Fruit fly (Drosophila melanogaster) whole organism, embryonic: ENCODE results near the gene Tet.

Experiments used
- Antp ChIP-seq: fragments of 200-800 bp; sonication (Bioruptor generic); optimal IDR thresholded peaks from 3 replicates; lab custom pipeline; 2016; ENCODE audit warnings: missing biosample characterization, missing genetic modification characterization
- B-H2 ChIP-seq: fragments of 200-800 bp; sonication (Bioruptor generic); optimal IDR thresholded peaks from 2 replicates; lab custom pipeline; 2018; ENCODE audit warnings: missing biosample characterization, mild to moderate bottlenecking, missing genetic modification characterization
- CG10366 ChIP-seq: fragments of 200-800 bp; sonication (Bioruptor generic); IDR thresholded peaks from 2 replicates; pipeline ENCODE4 v1.3.6; 2022; ENCODE audit warnings: missing biosample characterization, missing genetic modification characterization
- CG10543 ChIP-seq: fragments of 200-800 bp; sonication (Bioruptor generic); optimal IDR thresholded peaks from 3 replicates; lab custom pipeline; 2017; ENCODE audit warnings: missing biosample characterization, mild to moderate bottlenecking, missing genetic modification characterization, moderate library complexity
- CG10565 ChIP-seq: fragments of 200-800 bp; sonication (Bioruptor generic); optimal IDR thresholded peaks from 3 replicates; lab custom pipeline; 2016; ENCODE audit warnings: missing biosample characterization, mild to moderate bottlenecking, missing genetic modification characterization
- CG12219 ChIP-seq: fragments of 200-800 bp; sonication (Bioruptor generic); optimal IDR thresholded peaks from 3 replicates; lab custom pipeline; 2018; ENCODE audit warnings: missing biosample characterization, mild to moderate bottlenecking, missing genetic modification characterization
- CG16779 ChIP-seq: fragments of 200-800 bp; sonication (Bioruptor generic); IDR thresholded peaks from 2 replicates; pipeline ENCODE4 v1.3.6; 2022; ENCODE audit warnings: missing biosample characterization, missing genetic modification characterization
- CG18599 ChIP-seq: fragments of 200-800 bp; sonication (Bioruptor generic); optimal IDR thresholded peaks from 3 replicates; lab custom pipeline; 2017; ENCODE audit warnings: missing biosample characterization, missing genetic modification characterization, mild to moderate bottlenecking, moderate library complexity, missing genetic modification reagents
- CG18764 ChIP-seq: fragments of 200-800 bp; sonication (Bioruptor generic); optimal IDR thresholded peaks from 3 replicates; lab custom pipeline; 2016; ENCODE audit warnings: missing biosample characterization, missing genetic modification characterization
- CG3847 ChIP-seq: fragments of 200-800 bp; sonication (Bioruptor generic); IDR thresholded peaks from 2 replicates; pipeline ENCODE4 v1.3.6; 2022; ENCODE audit warnings: missing biosample characterization, missing genetic modification characterization
- CG5953 ChIP-seq: fragments of 200-800 bp; sonication (Bioruptor generic); IDR thresholded peaks from 2 replicates; pipeline ENCODE4 v1.3.6; 2022; ENCODE audit warnings: missing biosample characterization, missing genetic modification characterization
- CG7372 ChIP-seq: fragments of 200-800 bp; sonication (Bioruptor generic); IDR thresholded peaks from 2 replicates; pipeline ENCODE4 v1.3.6; 2022; ENCODE audit warnings: missing biosample characterization, missing genetic modification characterization
- CG7786 ChIP-seq: fragments of 200-800 bp; sonication (Bioruptor generic); optimal IDR thresholded peaks from 2 replicates; lab custom pipeline; 2016; ENCODE audit warnings: missing biosample characterization, missing genetic modification characterization
- CG8388 ChIP-seq: fragments of 200-800 bp; sonication (Bioruptor generic); optimal IDR thresholded peaks from 2 replicates; lab custom pipeline; 2019; ENCODE audit warnings: missing biosample characterization, mild to moderate bottlenecking, missing genetic modification characterization, moderate library complexity
- CG9797 ChIP-seq: fragments of 200-800 bp; sonication (Bioruptor generic); optimal IDR thresholded peaks from 3 replicates; lab custom pipeline; 2018; ENCODE audit warnings: missing biosample characterization, mild to moderate bottlenecking, missing genetic modification characterization
- CG9817 ChIP-seq: fragments of 200-800 bp; sonication (Bioruptor generic); optimal IDR thresholded peaks from 2 replicates; lab custom pipeline; 2018; ENCODE audit warnings: missing biosample characterization, mild to moderate bottlenecking, missing genetic modification characterization, moderate library complexity
- CTCF ChIP-seq: fragments of 200-800 bp; sonication (Bioruptor generic); optimal IDR thresholded peaks from 2 replicates; lab custom pipeline; 2017; ENCODE audit warnings: missing biosample characterization, mild to moderate bottlenecking, missing genetic modification characterization, moderate library complexity
- D ChIP-seq, 2 experiments: fragments of 200-800 bp in 1 of 2; fragments of >200 bp in 1 of 2; sonication (Bioruptor generic) in 1 of 2; optimal IDR thresholded peaks; 2 replicates in 1 of 2; 3 replicates in 1 of 2; lab custom pipeline; 2017; ENCODE audit warnings: mild to moderate bottlenecking in 1 of 2, missing biosample characterization in 1 of 2, missing genetic modification characterization in 1 of 2, missing genetic modification reagents in 1 of 2
- Dbx ChIP-seq: fragments of 200-800 bp; sonication (Bioruptor generic); IDR thresholded peaks from 3 replicates; pipeline ENCODE4 v1.3.6; 2022; ENCODE audit warnings: missing biosample characterization, missing genetic modification characterization
- Doc3 ChIP-seq: fragments of 200-800 bp; sonication (Bioruptor generic); IDR thresholded peaks from 3 replicates; pipeline ENCODE4 v1.3.6; 2022; ENCODE audit warnings: missing biosample characterization, missing genetic modification characterization; ENCODE audit not compliant: partially characterized antibody
- Eip74EF ChIP-seq, 2 experiments: fragments of 200-800 bp in 1 of 2; fragments of >200 bp in 1 of 2; sonication (Bioruptor generic) in 1 of 2; optimal IDR thresholded peaks; 2 replicates each; lab custom pipeline; 2017 to 2019; ENCODE audit warnings: missing biosample characterization in 2 of 2, missing genetic modification characterization in 2 of 2, mild to moderate bottlenecking in 1 of 2, moderate library complexity in 1 of 2
- Elba2 ChIP-seq: fragments of 200-800 bp; sonication (Bioruptor generic); optimal IDR thresholded peaks from 3 replicates; lab custom pipeline; 2016; ENCODE audit warnings: missing biosample characterization, missing genetic modification characterization
- Fer2 ChIP-seq: fragments of 200-800 bp; sonication (Bioruptor generic); optimal IDR thresholded peaks from 2 replicates; lab custom pipeline; 2018; ENCODE audit warnings: missing biosample characterization, mild to moderate bottlenecking, missing genetic modification characterization, moderate library complexity
- Jarid2 ChIP-seq: fragments of 200-800 bp; sonication (Bioruptor generic); optimal IDR thresholded peaks from 3 replicates; lab custom pipeline; 2017; ENCODE audit warnings: mild to moderate bottlenecking, missing biosample characterization, missing genetic modification reagents, missing genetic modification characterization
- Lim3 ChIP-seq: fragments of 200-800 bp; sonication (Bioruptor generic); IDR thresholded peaks from 2 replicates; pipeline ENCODE4 v1.3.6; 2022; ENCODE audit warnings: missing biosample characterization, missing genetic modification characterization
- Max ChIP-seq: fragments of 200-800 bp; sonication (Bioruptor generic); optimal IDR thresholded peaks from 2 replicates; lab custom pipeline; 2016; ENCODE audit warnings: missing biosample characterization, mild to moderate bottlenecking, missing genetic modification characterization
- Med ChIP-seq: fragments of 200-800 bp; sonication (Bioruptor generic); peaks from one replicate; lab custom pipeline; 2016; ENCODE audit warnings: missing biosample characterization, missing genetic modification characterization, mild to moderate bottlenecking, inconsistent platforms, moderate library complexity
- Meics ChIP-seq: fragments of 200-800 bp; sonication (Bioruptor generic); optimal IDR thresholded peaks from 2 replicates; lab custom pipeline; 2017; ENCODE audit warnings: missing biosample characterization, mild to moderate bottlenecking, missing genetic modification characterization
- Mes4 ChIP-seq: fragments of 200-800 bp; sonication (Bioruptor generic); optimal IDR thresholded peaks from 2 replicates; lab custom pipeline; 2016; ENCODE audit warnings: missing biosample characterization, missing genetic modification characterization
- Rfx ChIP-seq: fragments of 200-800 bp; sonication (Bioruptor generic); IDR thresholded peaks from 2 replicates; pipeline ENCODE4 v1.3.6; 2022; ENCODE audit warnings: missing biosample characterization, missing genetic modification characterization
- Sry-δ ChIP-seq: fragments of 200-800 bp; sonication (Bioruptor generic); optimal IDR thresholded peaks from 2 replicates; lab custom pipeline; 2016; ENCODE audit warnings: missing biosample characterization, missing genetic modification characterization
- Stat92E ChIP-seq, 3 experiments: fragments of >200 bp in 2 of 3; fragments of 200-800 bp in 1 of 3; sonication (Bioruptor generic) in 1 of 3; optimal IDR thresholded peaks; 2 replicates each; lab custom pipeline; 2017 to 2019; ENCODE audit warnings: missing biosample characterization in 3 of 3, missing genetic modification characterization in 3 of 3, mild to moderate bottlenecking in 1 of 3, moderate library complexity in 1 of 3
- amos ChIP-seq: fragments of 200-800 bp; sonication (Bioruptor generic); IDR thresholded peaks from 2 replicates; pipeline ENCODE4 v1.3.6; 2022; ENCODE audit warnings: missing biosample characterization, missing genetic modification characterization; ENCODE audit not compliant: partially characterized antibody
- btn ChIP-seq: fragments of 200-800 bp; sonication (Bioruptor generic); optimal IDR thresholded peaks from 2 replicates; lab custom pipeline; 2016; ENCODE audit warnings: missing biosample characterization, missing genetic modification characterization
- dimm ChIP-seq: fragments of 200-800 bp; sonication (Bioruptor generic); IDR thresholded peaks from 2 replicates; pipeline ENCODE4 v1.3.6; 2022; ENCODE audit warnings: missing biosample characterization, missing genetic modification characterization
- dm ChIP-seq: fragments of 200-800 bp; sonication (Bioruptor generic); optimal IDR thresholded peaks from 3 replicates; lab custom pipeline; 2016; ENCODE audit warnings: missing biosample characterization, missing genetic modification characterization
- esg ChIP-seq: fragments of 200-800 bp; sonication (Bioruptor generic); conservative IDR thresholded peaks from 2 replicates; pipeline ENCODE4 v1.3.6; 2022; ENCODE audit warnings: missing biosample characterization, missing genetic modification characterization
- fd96Cb ChIP-seq: fragments of 200-800 bp; sonication (Bioruptor generic); optimal IDR thresholded peaks from 2 replicates; lab custom pipeline; 2018; ENCODE audit warnings: missing biosample characterization, mild to moderate bottlenecking, missing genetic modification characterization, moderate library complexity
- gce ChIP-seq: fragments of 200-800 bp; sonication (Bioruptor generic); IDR thresholded peaks from 3 replicates; pipeline ENCODE4 v1.3.6; 2022; ENCODE audit warnings: missing biosample characterization, missing genetic modification characterization
- grn ChIP-seq: fragments of 200-800 bp; sonication (Bioruptor generic); optimal IDR thresholded peaks from 3 replicates; lab custom pipeline; 2017; ENCODE audit warnings: missing biosample characterization, missing genetic modification characterization
- h ChIP-seq: fragments of >200 bp; optimal IDR thresholded peaks from 2 replicates; lab custom pipeline; 2017
- hth ChIP-seq: fragments of >200 bp; optimal IDR thresholded peaks from 2 replicates; lab custom pipeline; 2017; ENCODE audit warnings: inconsistent platforms
- inv ChIP-seq: fragments of 200-800 bp; sonication (Bioruptor generic); IDR thresholded peaks from 2 replicates; pipeline ENCODE4 v1.3.6; 2022; ENCODE audit warnings: missing biosample characterization, missing genetic modification characterization; ENCODE audit not compliant: partially characterized antibody
- klu ChIP-seq: fragments of 200-800 bp; sonication (Bioruptor generic); IDR thresholded peaks from 2 replicates; pipeline ENCODE4 v1.3.6; 2022; ENCODE audit warnings: missing biosample characterization, missing genetic modification characterization
- nmo ChIP-seq: fragments of 200-800 bp; sonication (Bioruptor generic); optimal IDR thresholded peaks from 2 replicates; lab custom pipeline; 2018; ENCODE audit warnings: missing biosample characterization, mild to moderate bottlenecking, missing genetic modification characterization, moderate library complexity
- pb ChIP-seq: fragments of 200-800 bp; sonication (Bioruptor generic); optimal IDR thresholded peaks from 3 replicates; lab custom pipeline; 2016; ENCODE audit warnings: missing biosample characterization, missing genetic modification characterization
- sob ChIP-seq: fragments of 200-800 bp; sonication (Bioruptor generic); IDR thresholded peaks from 2 replicates; pipeline ENCODE4 v1.3.6; 2022; ENCODE audit warnings: missing biosample characterization, missing genetic modification characterization
- sqz ChIP-seq: fragments of 200-800 bp; sonication (Bioruptor generic); optimal IDR thresholded peaks from 3 replicates; lab custom pipeline; 2018; ENCODE audit warnings: missing biosample characterization, mild to moderate bottlenecking, missing genetic modification characterization
- sr ChIP-seq: fragments of 200-800 bp; sonication (Bioruptor generic); IDR thresholded peaks from 3 replicates; pipeline ENCODE4 v1.3.6; 2022; ENCODE audit warnings: missing biosample characterization, missing genetic modification characterization
- tgo ChIP-seq: fragments of 200-800 bp; sonication (Bioruptor generic); IDR thresholded peaks from 3 replicates; pipeline ENCODE4 v1.3.6; 2022; ENCODE audit warnings: missing biosample characterization, missing genetic modification characterization
- usp ChIP-seq: fragments of >200 bp; optimal IDR thresholded peaks from 2 replicates; lab custom pipeline; 2017; ENCODE audit warnings: missing biosample characterization, missing genetic modification characterization

Tet gene

DNA sequence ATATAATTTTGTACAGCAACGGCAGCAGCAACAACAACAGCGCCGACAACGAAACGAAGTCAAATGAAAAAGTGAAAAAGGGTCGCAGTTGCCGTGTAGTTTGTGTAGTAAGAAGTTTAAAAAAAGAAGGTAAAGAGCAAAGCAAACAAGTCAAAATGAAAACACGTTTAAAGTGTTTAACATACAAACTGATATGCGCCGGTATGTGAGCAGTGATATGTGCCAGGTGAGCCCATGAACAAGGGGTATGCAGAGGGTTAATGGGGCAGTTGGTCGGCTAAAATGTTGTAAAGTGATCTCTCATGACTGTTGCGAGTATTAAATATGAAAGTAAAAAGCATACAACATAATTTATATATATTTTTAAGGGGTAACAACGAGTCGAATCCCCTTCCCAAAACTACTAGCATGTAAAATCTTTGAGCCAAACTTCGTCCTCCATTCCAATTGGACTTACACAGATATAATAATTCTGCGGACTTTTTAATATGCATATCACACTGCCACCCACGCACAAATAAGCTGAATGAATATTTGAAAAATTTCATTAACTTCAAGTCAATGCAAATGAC lies 72.9 kb downstream of the Tet start (continued):
- TF ChIP-seq Lim3 (0 out of 2 replicates have a peak, but pooled peaks have one; percentile 40), Med (GFP tag; lab: Kevin White, UChicago) (peak; percentile 80), CG12219 (GFP tag; lab: Kevin White, UChicago) (no peak), amos (GFP tag; lab: Robert Waterston, UW) (no peak), CG18764 (GFP tag; lab: Kevin White, UChicago) (peak; percentile 58), CG18599 (GFP tag; lab: Kevin White, UChicago) (peak; percentile 73), tgo (GFP tag; lab: Robert Waterston, UW) (peak; percentile 89), grn (GFP tag; lab: Kevin White, UChicago) (no peak), klu (GFP tag; lab: Robert Waterston, UW) (peak; percentile 80), Dbx (peak; percentile 90), h (lab: Kevin White, UChicago) (no peak), sqz (GFP tag; lab: Kevin White, UChicago) (no peak), Elba2 (GFP tag; lab: Kevin White, UChicago) (no peak), sr (GFP tag; lab: Robert Waterston, UW) (peak; percentile 67; the same call in 2 of the 3 replicates), btn (no peak), usp (GFP tag; lab: Kevin White, UChicago) (no peak), CG3847 (GFP tag; lab: Robert Waterston, UW) (peak; percentile 55), Stat92E (GFP tag; optimal IDR thresholded peaks at IDR 0.05; lab: Kevin White, UChicago) (no peak), CG8388 (GFP tag; lab: Kevin White, UChicago) (peak; percentile 46), Antp (GFP tag; lab: Kevin White, UChicago) (peak; percentile 31), CG9797 (GFP tag; lab: Kevin White, UChicago) (no peak), CG7786 (GFP tag; lab: Kevin White, UChicago) (no peak), CTCF (GFP tag; lab: Kevin White, UChicago) (peak; percentile 6), inv (GFP tag; lab: Robert Waterston, UW) (no peak), B-H2 (no peak), Jarid2 (GFP tag; lab: Kevin White, UChicago) (peak; percentile 40), fd96Cb (peak; percentile 74), CG9817 (peak; percentile 23), Fer2 (tag; lab: Kevin White, UChicago) (peak; percentile 10), Rfx (GFP tag; lab: Robert Waterston, UW) (peak; percentile 95), D (optimal IDR thresholded peaks at IDR 0.05; lab: Kevin White, UChicago) (no peak), D (GFP tag; optimal IDR thresholded peaks at IDR 0.05; lab: Kevin White, UChicago) (peak; percentile 58), Max (GFP tag; lab: Kevin White, UChicago) (peak; percentile 32), Mes4 (no peak), hth (no peak), dimm (GFP tag; lab: Robert Waterston, UW) (no peak), dm (no peak), CG7372 (GFP tag; lab: Robert Waterston, UW) (peak; percentile 83), esg (GFP tag; lab: Robert Waterston, UW) (peak; percentile 48), Doc3 (no peak), Meics (GFP tag; lab: Kevin White, UChicago) (peak; percentile 65), pb (GFP tag; lab: Kevin White, UChicago) (no peak), CG10543 (no peak), CG10366 (GFP tag; lab: Robert Waterston, UW) (peak; percentile 67), nmo (GFP tag; lab: Kevin White, UChicago) (peak; percentile 34), CG10565 (no peak), Eip74EF (GFP tag; optimal IDR thresholded peaks at IDR 0.05; lab: Kevin White, UChicago) (peak in 1 of 2 experiments; percentile 40), CG16779 (GFP tag; lab: Robert Waterston, UW) (peak; percentile 87), CG5953 (peak; percentile 71), gce (GFP tag; lab: Robert Waterston, UW) (peak; percentile 85), sob (GFP tag; lab: Robert Waterston, UW) (peak; percentile 89), Sry-δ (GFP tag; lab: Kevin White, UChicago) (no peak)
